Fruit fly (Drosophila melanogaster): ENCODE data around the gene colt.
A peak's percentile ranks its signal among the peaks of the same experiment; 100 is the strongest.

colt gene

DNA sequence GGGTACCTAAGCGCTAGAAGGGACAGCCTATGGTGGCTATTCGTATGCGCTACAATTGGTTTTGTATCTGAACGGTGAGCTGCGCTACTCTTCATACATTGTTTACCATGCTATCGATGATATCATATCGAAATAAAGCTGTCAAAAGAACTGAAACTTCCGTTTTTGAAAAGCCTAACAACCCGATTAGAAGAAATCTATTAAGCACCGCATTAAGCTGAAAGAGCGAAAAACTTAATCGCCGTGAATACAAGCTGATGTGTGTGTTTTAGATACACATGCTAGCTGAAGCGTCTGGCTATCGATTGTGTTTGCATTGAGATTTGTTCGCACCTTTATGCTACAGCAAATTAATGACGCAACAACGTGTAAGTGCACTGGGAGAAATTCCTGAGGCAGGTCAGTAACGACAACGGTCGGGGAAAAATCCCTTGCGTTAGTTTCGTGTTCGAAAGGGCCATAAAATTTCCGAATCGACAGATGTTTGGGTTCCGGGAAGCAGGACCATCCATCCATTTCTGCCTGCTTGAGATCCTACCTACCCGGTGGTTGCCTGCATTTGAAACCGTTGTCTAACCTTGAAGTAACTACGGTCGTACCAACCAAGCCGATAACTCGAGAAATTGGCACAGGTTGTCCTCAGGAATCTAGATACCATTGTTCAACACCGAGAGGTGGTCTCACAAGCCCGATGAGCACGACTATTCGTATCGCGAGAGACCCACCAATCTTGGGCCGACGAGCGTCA lies 19.4 kb downstream of the colt start (continued):
- TF ChIP-seq CG7839 (tag; optimal IDR thresholded peaks at IDR 0.05) (peak; percentile 87), Dip2 (GFP tag; IDR thresholded peaks at IDR 0.05) (no peak), cas (GFP tag; IDR thresholded peaks at IDR 0.05) (no peak), Max (GFP tag; optimal IDR thresholded peaks at IDR 0.05) (peak; percentile 50), Chrac-16 (GFP tag; optimal IDR thresholded peaks at IDR 0.05) (peak; percentile 70), E2f1 (GFP tag; IDR thresholded peaks at IDR 0.05) (no peak), bigmax (GFP tag; optimal IDR thresholded peaks at IDR 0.05) (peak; percentile 55), CG4617 (GFP tag; optimal IDR thresholded peaks at IDR 0.05; ENCODE audit: borderline replicate concordance) (peak; percentile 8), cato (GFP tag; optimal IDR thresholded peaks at IDR 0.05; ENCODE audit: borderline replicate concordance) (no peak), MBD-R2 (GFP tag; IDR thresholded peaks at IDR 0.05) (no peak), sr (GFP tag; IDR thresholded peaks at IDR 0.05) (no peak), vfl (GFP tag; optimal IDR thresholded peaks at IDR 0.05) (peak; percentile 57), salm (tag; optimal IDR thresholded peaks at IDR 0.05) (peak; percentile 47), CG43689 (GFP tag; IDR thresholded peaks at IDR 0.05) (no peak), tup (GFP tag; optimal IDR thresholded peaks at IDR 0.05) (peak; percentile 70), ab (GFP tag; optimal IDR thresholded peaks at IDR 0.05) (peak; percentile 32), CG31224 (GFP tag; IDR thresholded peaks at IDR 0.05) (no peak), nmo (GFP tag; optimal IDR thresholded peaks at IDR 0.05) (peak; percentile 85), CG12744 (GFP tag; optimal IDR thresholded peaks at IDR 0.05) (peak; percentile 65), fu2 (GFP tag; optimal IDR thresholded peaks at IDR 0.05) (peak; percentile 69), CG30403 (GFP tag; optimal IDR thresholded peaks at IDR 0.05) (peak; percentile 78), Hr51 (GFP tag; optimal IDR thresholded peaks at IDR 0.05) (peak; percentile 71 to 86), CG2120 (GFP tag; optimal IDR thresholded peaks at IDR 0.05) (peak; percentile 91), NfI (GFP tag; optimal IDR thresholded peaks at IDR 0.05) (peak; percentile 70), pzg (GFP tag; optimal IDR thresholded peaks at IDR 0.05) (peak; percentile 22), Eip74EF (GFP tag; optimal IDR thresholded peaks at IDR 0.05) (peak in 1 of 2 experiments; percentile 83), CG8089 (GFP tag; optimal IDR thresholded peaks at IDR 0.05) (peak; percentile 73), psq (GFP tag; optimal IDR thresholded peaks at IDR 0.05) (peak; percentile 33), Mad (GFP tag; optimal IDR thresholded peaks at IDR 0.05) (no peak), Usf (GFP tag; optimal IDR thresholded peaks at IDR 0.05) (peak; percentile 69), seq (GFP tag; IDR thresholded peaks at IDR 0.05) (no peak), prd (optimal IDR thresholded peaks at IDR 0.05) (no peak), prd (GFP tag; IDR thresholded peaks at IDR 0.05) (no peak), Taf1 (GFP tag; IDR thresholded peaks at IDR 0.05) (no peak), CG2889 (GFP tag; IDR thresholded peaks at IDR 0.05) (no peak), CG7987 (GFP tag; optimal IDR thresholded peaks at IDR 0.05) (peak; percentile 86), CG14050 (GFP tag; IDR thresholded peaks at IDR 0.05) (no peak), Ssrp (tag; optimal IDR thresholded peaks at IDR 0.05) (peak; percentile 60), CG7745 (tag; optimal IDR thresholded peaks at IDR 0.05) (no peak), row (GFP tag; IDR thresholded peaks at IDR 0.05) (no peak), usp (GFP tag; optimal IDR thresholded peaks at IDR 0.05) (no peak), CG15514 (GFP tag; optimal IDR thresholded peaks at IDR 0.05) (peak; percentile 81), CG10147 (GFP tag; optimal IDR thresholded peaks at IDR 0.05) (peak; percentile 80), Bgb (GFP tag; IDR thresholded peaks at IDR 0.05; ENCODE audit: partially characterized antibody) (no peak), CG3847 (GFP tag; IDR thresholded peaks at IDR 0.05) (no peak), CG8924 (tag; optimal IDR thresholded peaks at IDR 0.05) (peak; percentile 85), CG32767 (GFP tag; IDR thresholded peaks at IDR 0.05) (no peak), vvl (GFP tag; IDR thresholded peaks at IDR 0.05) (no peak), HLH54F (GFP tag; optimal IDR thresholded peaks at IDR 0.05) (peak; percentile 75), CG7786 (GFP tag; optimal IDR thresholded peaks at IDR 0.05) (peak; percentile 76)
